Worm (Caenorhabditis elegans): Measurements from ENCODE around the gene F54D8.10.

DNA sequence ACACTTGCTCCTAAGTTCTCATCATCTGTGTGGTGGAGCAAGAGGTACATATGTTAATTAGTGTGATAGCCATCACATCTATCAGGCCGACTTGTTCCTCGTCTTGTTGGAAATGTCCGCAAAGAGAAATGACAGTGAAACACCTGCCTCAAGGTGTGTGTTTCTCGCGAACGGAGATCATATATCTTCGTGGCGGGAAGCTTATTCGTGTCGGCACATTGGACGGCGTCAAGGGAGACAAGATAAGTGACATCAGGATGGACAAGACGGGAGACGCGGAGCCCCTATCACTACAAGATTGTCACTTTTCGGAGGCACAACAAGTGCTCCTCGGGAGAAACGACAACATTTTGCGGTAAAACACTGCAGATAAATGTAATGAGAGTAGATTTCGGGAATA is 45.2 kb downstream of the F54D8.10 start:
- no peak for TF ChIP-seq him-1 (tag; optimal IDR thresholded peaks at IDR 0.05)
- no peak for TF ChIP-seq dao-5 (tag; optimal IDR thresholded peaks at IDR 0.05)
